Worm (Caenorhabditis elegans): Measurements from ENCODE around the gene zif-1.
A peak's percentile ranks its signal among the peaks of the same experiment; 100 is the strongest.

- TF ChIP-seq ztf-11 (tag; optimal IDR thresholded peaks at IDR 0.05): no peak
- TF ChIP-seq nhr-10 (tag; optimal IDR thresholded peaks at IDR 0.05): no peak
- peak; percentile 59 for TF ChIP-seq egl-27 (tag; optimal IDR thresholded peaks at IDR 0.05)
- TF ChIP-seq ama-1 (optimal IDR thresholded peaks at IDR 0.05): no peak
- no peak for TF ChIP-seq elt-1 (tag; optimal IDR thresholded peaks at IDR 0.05)
- TF ChIP-seq peb-1 (tag; optimal IDR thresholded peaks at IDR 0.05): no peak
- TF ChIP-seq ceh-82 (tag; optimal IDR thresholded peaks at IDR 0.05): no peak
- TF ChIP-seq nhr-77 (tag; optimal IDR thresholded peaks at IDR 0.05): no peak
- TF ChIP-seq nhr-237 (tag; optimal IDR thresholded peaks at IDR 0.05): no peak
- peak; percentile 40 for TF ChIP-seq fos-1 (tag; optimal IDR thresholded peaks at IDR 0.05)
- TF ChIP-seq aly-2 (tag; optimal IDR thresholded peaks at IDR 0.05): no peak
- no peak for TF ChIP-seq skn-1 (tag; optimal IDR thresholded peaks at IDR 0.05)
These were observed 17.6 kb upstream of the zif-1 start for ce11 chrIII:8984960-8985359.

All from whole organism, L2 larva.